Fruit fly (Drosophila melanogaster) whole organism, prepupa: ENCODE results near the gene Awh.

Experiments used
- Blimp-1 ChIP-seq: fragments of 200-800 bp; sonication (Bioruptor generic); optimal IDR thresholded peaks from 3 replicates; lab custom pipeline; 2017; ENCODE audit warnings: missing biosample characterization, missing genetic modification characterization, mild to moderate bottlenecking, moderate library complexity, missing genetic modification reagents
- CG10669 ChIP-seq: fragments of 200-800 bp; sonication (Bioruptor generic); optimal IDR thresholded peaks from 3 replicates; lab custom pipeline; 2018; ENCODE audit warnings: missing biosample characterization, mild to moderate bottlenecking, missing genetic modification characterization, moderate library complexity
- CG11294 ChIP-seq: fragments of 200-800 bp; sonication (Bioruptor generic); IDR thresholded peaks from 2 replicates; pipeline ENCODE4 v1.3.6; 2022; ENCODE audit warnings: missing biosample characterization, missing genetic modification characterization
- CG1621 ChIP-seq: fragments of 200-800 bp; sonication (Bioruptor generic); optimal IDR thresholded peaks from 3 replicates; lab custom pipeline; 2018; ENCODE audit warnings: missing biosample characterization, mild to moderate bottlenecking, missing genetic modification characterization
- CG16779 ChIP-seq: fragments of 200-800 bp; sonication (Bioruptor generic); optimal IDR thresholded peaks from 3 replicates; lab custom pipeline; 2017; ENCODE audit warnings: missing biosample characterization, mild to moderate bottlenecking, missing genetic modification characterization
- CG3032 ChIP-seq: fragments of 200-800 bp; optimal IDR thresholded peaks from 2 replicates; lab custom pipeline; 2019; ENCODE audit warnings: missing biosample characterization, mild to moderate bottlenecking, missing genetic modification characterization, moderate library complexity
- CG31627 ChIP-seq: fragments of 200-800 bp; sonication (Bioruptor generic); optimal IDR thresholded peaks from 3 replicates; lab custom pipeline; 2016; ENCODE audit warnings: missing biosample characterization, missing genetic modification characterization
- CG32006 ChIP-seq: fragments of 200-800 bp; sonication (Bioruptor generic); optimal IDR thresholded peaks from 3 replicates; lab custom pipeline; 2017; ENCODE audit warnings: missing biosample characterization, mild to moderate bottlenecking, missing genetic modification characterization
- CG34406 ChIP-seq: fragments of 200-800 bp; sonication (Bioruptor generic); optimal IDR thresholded peaks from 3 replicates; lab custom pipeline; 2016; ENCODE audit warnings: missing biosample characterization, missing genetic modification characterization
- CG3919 ChIP-seq: fragments of 200-800 bp; sonication (Bioruptor generic); optimal IDR thresholded peaks from 3 replicates; lab custom pipeline; 2016; ENCODE audit warnings: missing biosample characterization, missing genetic modification characterization
- CG4318 ChIP-seq: fragments of 200-800 bp; sonication (Bioruptor generic); optimal IDR thresholded peaks from 3 replicates; lab custom pipeline; 2017; ENCODE audit warnings: missing biosample characterization, mild to moderate bottlenecking, missing genetic modification characterization
- CG8632 ChIP-seq: fragments of 200-800 bp; sonication (Bioruptor generic); optimal IDR thresholded peaks from 3 replicates; lab custom pipeline; 2016; ENCODE audit warnings: missing biosample characterization, missing genetic modification characterization
- CG9139 ChIP-seq: fragments of 200-800 bp; sonication (Bioruptor generic); optimal IDR thresholded peaks from 3 replicates; lab custom pipeline; 2017; ENCODE audit warnings: missing biosample characterization, mild to moderate bottlenecking, missing genetic modification characterization
- Eip75B ChIP-seq: fragments of 200-800 bp; sonication (Bioruptor generic); optimal IDR thresholded peaks from 3 replicates; lab custom pipeline; 2016; ENCODE audit warnings: missing biosample characterization, missing genetic modification characterization
- Eip78C ChIP-seq: fragments of 200-800 bp; sonication (Bioruptor generic); peaks from one replicate; lab custom pipeline; 2016; ENCODE audit warnings: missing biosample characterization, missing genetic modification characterization
- Ets96B ChIP-seq: fragments of 200-800 bp; optimal IDR thresholded peaks from 2 replicates; lab custom pipeline; 2019; ENCODE audit warnings: missing biosample characterization, mild to moderate bottlenecking, missing genetic modification characterization, moderate library complexity
- Gug ChIP-seq: fragments of 200-800 bp; sonication (Bioruptor generic); IDR thresholded peaks from 2 replicates; pipeline ENCODE4 v1.3.6; 2022; ENCODE audit warnings: missing biosample characterization, missing genetic modification characterization
- Hr38 ChIP-seq: sonication (Bioruptor generic); optimal IDR thresholded peaks from 2 replicates; lab custom pipeline; 2016; ENCODE audit warnings: missing biosample characterization, missing genetic modification characterization
- Hr39 ChIP-seq: fragments of 200-800 bp; sonication (Bioruptor generic); optimal IDR thresholded peaks from 2 replicates; lab custom pipeline; 2016; ENCODE audit warnings: missing biosample characterization, missing genetic modification characterization
- Hr4 ChIP-seq: fragments of 200-800 bp; sonication (Bioruptor generic); optimal IDR thresholded peaks from 3 replicates; lab custom pipeline; 2016; ENCODE audit warnings: missing biosample characterization, missing genetic modification characterization
- Met ChIP-seq: fragments of 200-800 bp; sonication (Bioruptor generic); optimal IDR thresholded peaks from 3 replicates; lab custom pipeline; 2016; ENCODE audit warnings: missing biosample characterization, missing genetic modification characterization
- OdsH ChIP-seq: fragments of 200-800 bp; sonication (Bioruptor generic); optimal IDR thresholded peaks from 3 replicates; lab custom pipeline; 2016; ENCODE audit warnings: missing biosample characterization, missing genetic modification characterization
- Smox ChIP-seq: fragments of 200-800 bp; sonication (Bioruptor generic); optimal IDR thresholded peaks from 3 replicates; lab custom pipeline; 2016; ENCODE audit warnings: missing biosample characterization, missing genetic modification characterization
- Sox102F ChIP-seq: fragments of 200-800 bp; sonication (Bioruptor generic); optimal IDR thresholded peaks from 2 replicates; lab custom pipeline; 2016; ENCODE audit warnings: missing biosample characterization, mild to moderate bottlenecking, missing genetic modification characterization
- Sox14 ChIP-seq: fragments of 200-800 bp; sonication (Bioruptor generic); optimal IDR thresholded peaks from 3 replicates; lab custom pipeline; 2016; ENCODE audit warnings: missing biosample characterization, missing genetic modification characterization
- Sox15 ChIP-seq: fragments of 200-800 bp; sonication (Bioruptor generic); optimal IDR thresholded peaks from 3 replicates; lab custom pipeline; 2016; ENCODE audit warnings: missing biosample characterization, missing genetic modification characterization
- achi ChIP-seq: fragments of 200-800 bp; sonication (Bioruptor generic); optimal IDR thresholded peaks from 3 replicates; lab custom pipeline; 2016; ENCODE audit warnings: missing biosample characterization, missing genetic modification characterization
- acj6 ChIP-seq: fragments of 200-800 bp; sonication (Bioruptor generic); optimal IDR thresholded peaks from 3 replicates; lab custom pipeline; 2016; ENCODE audit warnings: missing biosample characterization, missing genetic modification characterization
- dsx ChIP-seq: fragments of 200-800 bp; optimal IDR thresholded peaks from 3 replicates; lab custom pipeline; 2019; ENCODE audit warnings: missing biosample characterization, mild to moderate bottlenecking, missing genetic modification characterization, moderate library complexity; ENCODE audit not compliant: poor library complexity, severe bottlenecking
- eg ChIP-seq: fragments of 200-800 bp; sonication (Bioruptor generic); IDR thresholded peaks from 3 replicates; pipeline ENCODE4 v1.3.6; 2022; ENCODE audit warnings: missing biosample characterization, missing genetic modification characterization
- esn ChIP-seq: fragments of 200-800 bp; sonication (Bioruptor generic); optimal IDR thresholded peaks from 2 replicates; lab custom pipeline; 2016; ENCODE audit warnings: missing biosample characterization, mild to moderate bottlenecking, missing genetic modification characterization, moderate library complexity
- lz ChIP-seq: fragments of 200-800 bp; sonication (Bioruptor generic); optimal IDR thresholded peaks from 3 replicates; lab custom pipeline; 2016; ENCODE audit warnings: missing biosample characterization, missing genetic modification characterization
- net ChIP-seq: fragments of 200-800 bp; sonication (Bioruptor generic); optimal IDR thresholded peaks from 3 replicates; lab custom pipeline; 2016; ENCODE audit warnings: missing biosample characterization, missing genetic modification characterization
- pdm3 ChIP-seq: fragments of 200-800 bp; sonication (Bioruptor generic); optimal IDR thresholded peaks from 3 replicates; lab custom pipeline; 2016; ENCODE audit warnings: missing biosample characterization, missing genetic modification characterization
- salr ChIP-seq, 2 experiments: fragments of 200-800 bp; sonication (Bioruptor generic); optimal IDR thresholded peaks; 3 replicates each; lab custom pipeline; 2016 to 2018; ENCODE audit warnings: missing biosample characterization in 2 of 2, missing genetic modification characterization in 2 of 2, mild to moderate bottlenecking in 1 of 2
- spab ChIP-seq: fragments of 200-800 bp; sonication (Bioruptor generic); optimal IDR thresholded peaks from 2 replicates; lab custom pipeline; 2017; ENCODE audit warnings: missing biosample characterization, mild to moderate bottlenecking, missing genetic modification characterization, missing genetic modification reagents
- ss ChIP-seq, 2 experiments: fragments of 200-800 bp; sonication (Bioruptor generic); optimal IDR thresholded peaks; 2 replicates in 1 of 2; 3 replicates in 1 of 2; lab custom pipeline; 2017 to 2018; ENCODE audit warnings: mild to moderate bottlenecking in 2 of 2, missing biosample characterization in 2 of 2, missing genetic modification characterization in 2 of 2, moderate library complexity in 1 of 2
- svp ChIP-seq: fragments of 200-800 bp; sonication (Bioruptor generic); peaks from one replicate; lab custom pipeline; 2016; ENCODE audit warnings: missing biosample characterization, missing genetic modification characterization
- topi ChIP-seq: fragments of 200-800 bp; sonication (Bioruptor generic); optimal IDR thresholded peaks from 3 replicates; lab custom pipeline; 2016; ENCODE audit warnings: missing biosample characterization, missing genetic modification characterization
- vri ChIP-seq: fragments of 200-800 bp; sonication (Bioruptor generic); optimal IDR thresholded peaks from 3 replicates; lab custom pipeline; 2016; ENCODE audit warnings: missing biosample characterization, mild to moderate bottlenecking, missing genetic modification characterization

Awh gene

dm6 chr3L:3826541-3826940, 19.5 kb upstream of the Awh start (continued):
- TF ChIP-seq salr (GFP tag; optimal IDR thresholded peaks at IDR 0.05; lab: Kevin White, UChicago) (peak in 1 of 2 experiments; percentile 60), CG3032 (tag; lab: Kevin White, UChicago) (peak; percentile 72), CG10669 (GFP tag; lab: Kevin White, UChicago) (no peak), Sox14 (no peak), CG8632 (peak; percentile 60), CG3919 (GFP tag; lab: Kevin White, UChicago) (no peak), CG34406 (no peak), svp (no peak), spab (GFP tag; lab: Kevin White, UChicago) (no peak), esn (no peak), CG1621 (no peak), vri (GFP tag; lab: Kevin White, UChicago) (no peak), Met (no peak), topi (GFP tag; lab: Kevin White, UChicago) (no peak), dsx (GFP tag; lab: Kevin White, UChicago) (no peak), net (GFP tag; lab: Kevin White, UChicago) (no peak), ss (GFP tag; optimal IDR thresholded peaks at IDR 0.05; lab: Kevin White, UChicago) (no peak), achi (GFP tag; lab: Kevin White, UChicago) (no peak), Hr39 (GFP tag; lab: Kevin White, UChicago) (no peak), Smox (no peak), lz (no peak), eg (peak; percentile 88), acj6 (GFP tag; lab: Kevin White, UChicago) (peak; percentile 66), Eip75B (GFP tag; lab: Kevin White, UChicago) (no peak), Gug (GFP tag; lab: Robert Waterston, UW) (peak; percentile 68), Blimp-1 (GFP tag; lab: Kevin White, UChicago) (peak; percentile 22), Sox15 (GFP tag; lab: Kevin White, UChicago) (peak; percentile 14), Ets96B (tag; lab: Kevin White, UChicago) (peak; percentile 79), Hr4 (GFP tag; lab: Kevin White, UChicago) (no peak), CG4318 (GFP tag; lab: Kevin White, UChicago) (no peak)

DNA sequence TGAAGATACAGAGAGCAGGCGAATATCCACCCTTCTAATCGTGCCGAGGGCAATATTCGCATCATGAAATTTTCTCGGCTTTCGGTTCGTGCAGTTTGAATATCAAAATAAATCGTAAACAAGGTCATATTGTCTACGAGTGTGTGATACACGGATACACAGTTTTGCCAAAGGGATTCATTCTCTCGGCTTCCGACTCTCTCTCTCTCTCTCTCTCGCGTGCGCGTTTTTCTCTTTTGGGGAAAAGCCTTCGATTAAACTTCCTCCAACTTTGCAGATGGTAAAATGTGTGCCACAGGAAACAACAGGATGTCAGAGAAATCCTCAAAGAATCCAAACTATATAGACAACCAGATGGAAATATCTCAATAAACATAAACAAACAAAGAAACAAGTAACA, 17.9 kb upstream of the Awh start:
- no peak for TF ChIP-seq Eip78C (GFP tag; lab: Kevin White, UChicago)
- no peak for TF ChIP-seq CG31627 (GFP tag; lab: Kevin White, UChicago)
- TF ChIP-seq CG16779 (tag; lab: Kevin White, UChicago) = no peak
- no peak for TF ChIP-seq Smox
- TF ChIP-seq CG4318 (GFP tag; lab: Kevin White, UChicago) = no peak
- TF ChIP-seq spab (GFP tag; lab: Kevin White, UChicago) = no peak
- no peak for TF ChIP-seq dsx (GFP tag; lab: Kevin White, UChicago)
- no peak for TF ChIP-seq vri (GFP tag; lab: Kevin White, UChicago)
- no peak for TF ChIP-seq topi (GFP tag; lab: Kevin White, UChicago)
- TF ChIP-seq OdsH = no peak
- no peak for TF ChIP-seq CG11294 (GFP tag; lab: Robert Waterston, UW)
- no peak for TF ChIP-seq Hr38 (GFP tag; lab: Kevin White, UChicago)
- no peak for TF ChIP-seq CG32006 (GFP tag; lab: Kevin White, UChicago)
- no peak for TF ChIP-seq esn
- TF ChIP-seq Sox102F (GFP tag; lab: Kevin White, UChicago) = no peak
- TF ChIP-seq CG3032 (tag; lab: Kevin White, UChicago) = no peak
- no peak for TF ChIP-seq CG9139
- no peak for TF ChIP-seq pdm3
